Fruit fly (Drosophila melanogaster): ENCODE data around the gene CG34012.
A peak's percentile ranks its signal among the peaks of the same experiment; 100 is the strongest.

CG34012 gene

DNA sequence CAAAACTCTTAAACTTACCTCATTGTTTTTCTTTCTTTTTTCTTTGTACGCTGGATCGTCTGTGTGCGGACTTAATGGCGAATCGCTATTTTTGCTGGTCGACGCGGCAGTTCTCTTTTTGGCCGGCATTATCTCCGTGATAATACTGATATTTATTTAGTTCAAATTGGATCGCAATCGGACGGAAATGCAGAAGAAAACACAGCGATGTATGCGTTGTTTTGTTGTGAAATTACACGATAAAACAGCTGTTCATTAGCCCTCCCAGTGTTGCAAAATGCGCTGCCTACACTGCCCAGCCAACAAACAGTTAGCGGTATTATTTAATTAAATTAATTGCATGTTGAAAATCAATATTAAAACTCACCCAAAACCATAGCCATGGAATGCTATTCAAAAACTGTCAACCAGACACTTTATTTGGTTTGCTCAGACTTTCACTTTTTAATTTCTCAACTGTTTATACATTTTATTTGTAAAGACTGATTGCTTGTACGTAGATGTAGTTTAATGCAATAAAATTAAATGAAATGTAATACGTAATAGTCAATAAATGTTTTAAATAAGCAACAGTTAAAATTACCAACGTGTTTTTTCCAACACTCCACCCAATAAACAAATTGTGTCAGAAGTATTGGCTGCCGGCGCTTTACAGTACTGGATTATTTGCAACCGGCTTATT lies 11.2 kb downstream of the CG34012 start, which contains the start of the genes Irbp18 and APP-BP1 (continued):
- TF ChIP-seq CG13894 (tag; optimal IDR thresholded peaks at IDR 0.05) = peak; percentile 86
- peak; percentile 74 for TF ChIP-seq CG14050 (GFP tag; IDR thresholded peaks at IDR 0.05)
- TF ChIP-seq gem (tag; optimal IDR thresholded peaks at IDR 0.05) = peak; percentile 96
- peak; percentile 87 for TF ChIP-seq CG10462 (GFP tag; optimal IDR thresholded peaks at IDR 0.05)
- TF ChIP-seq gsb-n (tag; optimal IDR thresholded peaks at IDR 0.05) = peak; percentile 89
- peak; percentile 84 for TF ChIP-seq tap (tag; optimal IDR thresholded peaks at IDR 0.05)
- TF ChIP-seq jumu (GFP tag; optimal IDR thresholded peaks at IDR 0.05) = peak; percentile 92
- peak; percentile 73; the same call in 1 of the 2 replicates for TF ChIP-seq Awh (GFP tag; IDR thresholded peaks at IDR 0.05)
- peak in 1 of 2 experiments; percentile 84 for TF ChIP-seq Eip74EF (GFP tag; optimal IDR thresholded peaks at IDR 0.05)
- TF ChIP-seq CG7556 (GFP tag; optimal IDR thresholded peaks at IDR 0.05) = peak; percentile 96
- peak; percentile 76 for TF ChIP-seq Jarid2 (GFP tag; optimal IDR thresholded peaks at IDR 0.05)
- peak; percentile 96 for TF ChIP-seq zfh2 (GFP tag; optimal IDR thresholded peaks at IDR 0.05)
- no peak for TF ChIP-seq h (optimal IDR thresholded peaks at IDR 0.05)
- TF ChIP-seq CG11504 (tag; optimal IDR thresholded peaks at IDR 0.05) = peak; percentile 92
- TF ChIP-seq CG14014 (GFP tag; IDR thresholded peaks at IDR 0.05) = peak; percentile 83
- peak; percentile 87 for TF ChIP-seq seq (GFP tag; IDR thresholded peaks at IDR 0.05)
- TF ChIP-seq CG9609 (GFP tag; optimal IDR thresholded peaks at IDR 0.05) = peak; percentile 94
- peak; percentile 95 for TF ChIP-seq bcd (GFP tag; optimal IDR thresholded peaks at IDR 0.05)
- TF ChIP-seq sisA (GFP tag; IDR thresholded peaks at IDR 0.05) = peak; percentile 84
- peak; percentile 73 for TF ChIP-seq CG4730 (GFP tag; IDR thresholded peaks at IDR 0.05)
- peak; percentile 32 for TF ChIP-seq Dp (GFP tag; optimal IDR thresholded peaks at IDR 0.05)
- no peak for TF ChIP-seq zen2 (GFP tag; IDR thresholded peaks at IDR 0.05; ENCODE audit: partially characterized antibody)
- peak; percentile 93 for TF ChIP-seq Hmx (GFP tag; optimal IDR thresholded peaks at IDR 0.05)
- peak; percentile 65 for TF ChIP-seq onecut (GFP tag; IDR thresholded peaks at IDR 0.05)
- no peak; the same call in 1 of the 2 replicates for TF ChIP-seq amos (GFP tag; IDR thresholded peaks at IDR 0.05; ENCODE audit: partially characterized antibody)
- TF ChIP-seq CG9797 (GFP tag; optimal IDR thresholded peaks at IDR 0.05) = peak; percentile 25
- peak; percentile 81 for TF ChIP-seq fd64A (GFP tag; optimal IDR thresholded peaks at IDR 0.05)
- TF ChIP-seq Trl (optimal IDR thresholded peaks at IDR 0.05) = no peak
- TF ChIP-seq Trl (GFP tag; optimal IDR thresholded peaks at IDR 0.05) = peak; percentile 92
- peak; percentile 72 for TF ChIP-seq CG17612 (GFP tag; IDR thresholded peaks at IDR 0.05)
- TF ChIP-seq row (GFP tag; IDR thresholded peaks at IDR 0.05) = peak; percentile 88
- peak; percentile 91 for TF ChIP-seq cato (GFP tag; optimal IDR thresholded peaks at IDR 0.05; ENCODE audit: borderline replicate concordance)
- peak; percentile 89 for TF ChIP-seq gcm (GFP tag; optimal IDR thresholded peaks at IDR 0.05)
- peak; percentile 88 for TF ChIP-seq dysf (GFP tag; IDR thresholded peaks at IDR 0.05)
- peak; percentile 94 for TF ChIP-seq maf-S (GFP tag; optimal IDR thresholded peaks at IDR 0.05)
- peak; percentile 85 for TF ChIP-seq zen (tag; optimal IDR thresholded peaks at IDR 0.05)
- peak; percentile 84 for TF ChIP-seq CG3838 (GFP tag; optimal IDR thresholded peaks at IDR 0.05)
- peak; percentile 94 for TF ChIP-seq CG14710 (tag; optimal IDR thresholded peaks at IDR 0.05)
- TF ChIP-seq CG12104 (GFP tag; optimal IDR thresholded peaks at IDR 0.05) = peak; percentile 95
- no peak for TF ChIP-seq CG2129 (GFP tag; IDR thresholded peaks at IDR 0.05; ENCODE audit: partially characterized antibody)
- peak; percentile 87 for TF ChIP-seq CG5245 (GFP tag; optimal IDR thresholded peaks at IDR 0.05)
- no peak for TF ChIP-seq Kr (GFP tag; optimal IDR thresholded peaks at IDR 0.05)
- peak; percentile 86 for TF ChIP-seq CG32772 (GFP tag; IDR thresholded peaks at IDR 0.05)
- TF ChIP-seq chif (GFP tag; optimal IDR thresholded peaks at IDR 0.05) = peak; percentile 84 to 95
- TF ChIP-seq B-H1 (GFP tag; IDR thresholded peaks at IDR 0.05) = peak; percentile 81
- TF ChIP-seq CG11398 (GFP tag; optimal IDR thresholded peaks at IDR 0.05) = peak; percentile 83
- TF ChIP-seq CG12391 (tag; optimal IDR thresholded peaks at IDR 0.05) = peak; percentile 96
- peak; percentile 59; the same call in 1 of the 2 replicates for TF ChIP-seq dimm (GFP tag; IDR thresholded peaks at IDR 0.05)
- TF ChIP-seq MTF-1 (GFP tag; optimal IDR thresholded peaks at IDR 0.05; ENCODE audit: borderline replicate concordance) = peak; percentile 66
- no peak for TF ChIP-seq abd-A (tag; optimal IDR thresholded peaks at IDR 0.05)
